Worm (Caenorhabditis elegans) whole organism, mixed stage, embryonic: ENCODE results near the gene coa-3.
A peak's percentile ranks its signal among the peaks of the same experiment; 100 is the strongest.

Experiments
- M03D4.4 ChIP-seq: sonication (generic microtip); optimal IDR thresholded peaks from 2 replicates; lab custom pipeline; 2017; ENCODE audit warnings: mild to moderate bottlenecking, missing genetic modification characterization, missing compliant biosample characterization
- bed-3 ChIP-seq: fragments of 200-800 bp; sonication (Bioruptor generic); optimal IDR thresholded peaks from 3 replicates; lab custom pipeline; 2018; ENCODE audit warnings: mild to moderate bottlenecking, missing genetic modification characterization, moderate library complexity, missing compliant biosample characterization
- ceh-39 ChIP-seq: fragments of 150-350 bp; optimal IDR thresholded peaks from 2 replicates; lab custom pipeline; 2014; ENCODE audit warnings: missing biosample characterization, missing genetic modification characterization
- ceh-43 ChIP-seq: fragments of 200-800 bp; sonication (Bioruptor generic); optimal IDR thresholded peaks from 2 replicates; lab custom pipeline; 2018; ENCODE audit warnings: mild to moderate bottlenecking, missing genetic modification characterization, moderate library complexity, missing compliant biosample characterization
- ceh-83 ChIP-seq: fragments of 200-800 bp; sonication (Bioruptor generic); optimal IDR thresholded peaks from 2 replicates; lab custom pipeline; 2018; ENCODE audit warnings: mild to moderate bottlenecking, missing genetic modification characterization, missing compliant biosample characterization
- ces-1 ChIP-seq: fragments of 150-350 bp; optimal IDR thresholded peaks from 2 replicates; lab custom pipeline; 2014; ENCODE audit warnings: missing biosample characterization, missing genetic modification reagents, missing genetic modification characterization
- cnd-1 ChIP-seq: fragments of 200-800 bp; sonication (Bioruptor generic); optimal IDR thresholded peaks from 2 replicates; lab custom pipeline; 2018; ENCODE audit warnings: mild to moderate bottlenecking, missing genetic modification characterization, missing compliant biosample characterization
- drap-1 ChIP-seq: fragments of 200-800 bp; sonication (Bioruptor generic); optimal IDR thresholded peaks from 3 replicates; lab custom pipeline; 2018; ENCODE audit warnings: mild to moderate bottlenecking, missing genetic modification characterization, missing compliant biosample characterization
- elt-1 ChIP-seq: sonication (generic microtip); optimal IDR thresholded peaks from 2 replicates; lab custom pipeline; 2017; ENCODE audit warnings: missing genetic modification characterization, mild to moderate bottlenecking, missing compliant biosample characterization, antibody characterized with exemption, moderate library complexity, borderline replicate concordance; ENCODE audit not compliant: insufficient read depth
- elt-3 ChIP-seq: fragments of 150-350 bp; optimal IDR thresholded peaks from 2 replicates; lab custom pipeline; 2014; ENCODE audit warnings: missing biosample characterization, missing genetic modification characterization
- flh-1 ChIP-seq: fragments of 200-800 bp; sonication (Bioruptor generic); optimal IDR thresholded peaks from 2 replicates; lab custom pipeline; 2018; ENCODE audit warnings: mild to moderate bottlenecking, missing genetic modification characterization, moderate library complexity, missing compliant biosample characterization
- ham-2 ChIP-seq: fragments of 200-800 bp; sonication (Bioruptor generic); optimal IDR thresholded peaks from 2 replicates; lab custom pipeline; 2018; ENCODE audit warnings: mild to moderate bottlenecking, missing genetic modification characterization, missing compliant biosample characterization
- lin-32 ChIP-seq: fragments of 200-800 bp; sonication (Bioruptor generic); optimal IDR thresholded peaks from 2 replicates; lab custom pipeline; 2018; ENCODE audit warnings: mild to moderate bottlenecking, missing genetic modification characterization, missing compliant biosample characterization
- lsy-2 ChIP-seq: fragments of 150-350 bp; optimal IDR thresholded peaks from 2 replicates; lab custom pipeline; 2014; ENCODE audit warnings: missing biosample characterization, missing genetic modification characterization
- mls-2 ChIP-seq: sonication (generic microtip); optimal IDR thresholded peaks from 2 replicates; lab custom pipeline; 2016; ENCODE audit warnings: mild to moderate bottlenecking, missing genetic modification characterization, moderate library complexity, missing compliant biosample characterization
- nhr-2 ChIP-seq: fragments of 150-350 bp; optimal IDR thresholded peaks from 2 replicates; lab custom pipeline; 2014; ENCODE audit warnings: missing biosample characterization, missing genetic modification characterization
- nhr-237 ChIP-seq: fragments of 150-350 bp; optimal IDR thresholded peaks from 2 replicates; lab custom pipeline; 2014; ENCODE audit warnings: missing biosample characterization, missing genetic modification characterization
- nhr-28 ChIP-seq: fragments of 150-350 bp; optimal IDR thresholded peaks from 2 replicates; lab custom pipeline; 2014; ENCODE audit warnings: missing biosample characterization, missing genetic modification characterization
- nhr-76 ChIP-seq: sonication (generic microtip); optimal IDR thresholded peaks from 2 replicates; lab custom pipeline; 2017; ENCODE audit warnings: missing biosample characterization, missing genetic modification characterization
- pha-4 ChIP-seq: fragments of 150-350 bp; optimal IDR thresholded peaks from 2 replicates; lab custom pipeline; 2018; ENCODE audit warnings: missing biosample characterization, missing genetic modification reagents, missing genetic modification characterization
- sem-2 ChIP-seq: fragments of 200-800 bp; sonication (Bioruptor generic); optimal IDR thresholded peaks from 2 replicates; lab custom pipeline; 2018; ENCODE audit warnings: mild to moderate bottlenecking, missing genetic modification characterization, missing compliant biosample characterization
- snpc-4 ChIP-seq: fragments of 150-350 bp; optimal IDR thresholded peaks from 2 replicates; lab custom pipeline; 2014; ENCODE audit warnings: missing biosample characterization, missing genetic modification characterization
- sptf-1 ChIP-seq: sonication (generic microtip); optimal IDR thresholded peaks from 2 replicates; lab custom pipeline; 2017; ENCODE audit warnings: mild to moderate bottlenecking, missing genetic modification characterization, moderate library complexity, missing compliant biosample characterization
- tbx-8 ChIP-seq: fragments of 200-800 bp; sonication (Bioruptor generic); optimal IDR thresholded peaks from 2 replicates; lab custom pipeline; 2018; ENCODE audit warnings: mild to moderate bottlenecking, missing genetic modification characterization, moderate library complexity, missing compliant biosample characterization
- unc-120 ChIP-seq: sonication (generic microtip); optimal IDR thresholded peaks from 2 replicates; lab custom pipeline; 2017; ENCODE audit warnings: missing genetic modification characterization, missing compliant biosample characterization; ENCODE audit not compliant: poor library complexity, severe bottlenecking
- unc-39 ChIP-seq: fragments of 150-350 bp; optimal IDR thresholded peaks from 2 replicates; lab custom pipeline; 2014; ENCODE audit warnings: missing biosample characterization, missing genetic modification characterization
- unc-62 ChIP-seq: fragments of 150-350 bp; optimal IDR thresholded peaks from 2 replicates; lab custom pipeline; 2014; ENCODE audit warnings: missing biosample characterization, missing genetic modification reagents, missing genetic modification characterization
- zip-8 ChIP-seq: fragments of 150-350 bp; optimal IDR thresholded peaks from 2 replicates; lab custom pipeline; 2014; ENCODE audit warnings: missing biosample characterization, missing genetic modification characterization
- ztf-11 ChIP-seq: fragments of 150-350 bp; optimal IDR thresholded peaks from 2 replicates; lab custom pipeline; 2014; ENCODE audit warnings: missing biosample characterization, missing genetic modification characterization

Gene coa-3

ce11 chrII:4598815-4599214 lies 3.6 kb downstream of the coa-3 start:
- TF ChIP-seq M03D4.4 (tag; lab: Kevin White, UChicago) (no peak), elt-3 (tag; lab: Kevin White, UChicago) (no peak), elt-1 (tag; lab: Kevin White, UChicago) (no peak), drap-1 (GFP tag; lab: Kevin White, UChicago) (no peak), ces-1 (GFP tag; lab: Kevin White, UChicago) (no peak), lin-32 (no peak), lsy-2 (tag; lab: Kevin White, UChicago) (no peak), snpc-4 (tag; lab: Kevin White, UChicago) (no peak), ham-2 (GFP tag; lab: Kevin White, UChicago) (no peak), nhr-28 (tag; lab: Kevin White, UChicago) (no peak), mls-2 (tag; lab: Kevin White, UChicago) (no peak), nhr-237 (tag; lab: Kevin White, UChicago) (no peak), nhr-2 (tag; lab: Kevin White, UChicago) (no peak), sptf-1 (tag; lab: Kevin White, UChicago) (no peak), tbx-8 (GFP tag; lab: Kevin White, UChicago) (no peak), ceh-83 (GFP tag; lab: Kevin White, UChicago) (no peak), nhr-76 (tag; lab: Kevin White, UChicago) (no peak), ztf-11 (tag; lab: Kevin White, UChicago) (no peak)

- no peak for TF ChIP-seq unc-62 (GFP tag; lab: Kevin White, UChicago)
- TF ChIP-seq ceh-39: no peak
- TF ChIP-seq unc-39 (tag; lab: Kevin White, UChicago): no peak
- TF ChIP-seq cnd-1 (tag; lab: Kevin White, UChicago): no peak
- no peak for TF ChIP-seq mls-2 (tag; lab: Kevin White, UChicago)
- TF ChIP-seq nhr-237 (tag; lab: Kevin White, UChicago): no peak
- TF ChIP-seq bed-3 (GFP tag; lab: Kevin White, UChicago): no peak
- TF ChIP-seq elt-3 (tag; lab: Kevin White, UChicago): no peak
Observed at ce11 chrII:4597441-4597840, 5.0 kb downstream of the coa-3 start.

ce11 chrII:4590660-4591059 lies 11.8 kb downstream of the coa-3 start:
- TF ChIP-seq zip-8 (no peak), M03D4.4 (tag; lab: Kevin White, UChicago) (no peak), elt-1 (tag; lab: Kevin White, UChicago) (no peak), nhr-237 (tag; lab: Kevin White, UChicago) (no peak), tbx-8 (GFP tag; lab: Kevin White, UChicago) (no peak), lin-32 (no peak), unc-120 (no peak), snpc-4 (tag; lab: Kevin White, UChicago) (no peak), ztf-11 (tag; lab: Kevin White, UChicago) (no peak), bed-3 (GFP tag; lab: Kevin White, UChicago) (no peak), nhr-2 (tag; lab: Kevin White, UChicago) (no peak), pha-4 (tag; lab: Kevin White, UChicago) (no peak), mls-2 (tag; lab: Kevin White, UChicago) (no peak), ham-2 (GFP tag; lab: Kevin White, UChicago) (no peak), ceh-43 (GFP tag; lab: Kevin White, UChicago) (no peak)

- TF ChIP-seq ces-1 (GFP tag; lab: Kevin White, UChicago) (no peak), cnd-1 (tag; lab: Kevin White, UChicago) (no peak), flh-1 (no peak), M03D4.4 (tag; lab: Kevin White, UChicago) (no peak), elt-3 (tag; lab: Kevin White, UChicago) (no peak), lsy-2 (tag; lab: Kevin White, UChicago) (no peak)
Observed at ce11 chrII:4590086-4590485, 12.3 kb downstream of the coa-3 start.

- peak; percentile 49 for TF ChIP-seq nhr-2 (tag; lab: Kevin White, UChicago)
- peak; percentile 59 for TF ChIP-seq ztf-11 (tag; lab: Kevin White, UChicago)
- no peak for TF ChIP-seq nhr-76 (tag; lab: Kevin White, UChicago)
- no peak for TF ChIP-seq nhr-237 (tag; lab: Kevin White, UChicago)
- peak; percentile 97 for TF ChIP-seq lin-32
- TF ChIP-seq sem-2 (GFP tag; lab: Kevin White, UChicago): peak; percentile 3
- peak; percentile 38 for TF ChIP-seq ham-2 (GFP tag; lab: Kevin White, UChicago)
- peak; percentile 5 for TF ChIP-seq cnd-1 (tag; lab: Kevin White, UChicago)
- peak; percentile 13 for TF ChIP-seq sptf-1 (tag; lab: Kevin White, UChicago)
- peak; percentile 48 for TF ChIP-seq ces-1 (GFP tag; lab: Kevin White, UChicago)
Observed at ce11 chrII:4585327-4585726, 17.1 kb downstream of the coa-3 start.
